Fruit fly (Drosophila melanogaster) whole organism, pupa: ENCODE results near the gene Der-2.

Experiments used
- CG15710 ChIP-seq: fragments of 200-800 bp; sonication (Bioruptor generic); optimal IDR thresholded peaks from 2 replicates; lab custom pipeline; 2018; ENCODE audit warnings: missing biosample characterization, mild to moderate bottlenecking, missing genetic modification characterization, moderate library complexity
- CG17806 ChIP-seq: fragments of 200-800 bp; sonication (Bioruptor generic); optimal IDR thresholded peaks from 2 replicates; lab custom pipeline; 2018; ENCODE audit warnings: missing biosample characterization, mild to moderate bottlenecking, missing genetic modification characterization, moderate library complexity
- D1 ChIP-seq: fragments of 200-800 bp; sonication (Bioruptor generic); optimal IDR thresholded peaks from 2 replicates; lab custom pipeline; 2018; ENCODE audit warnings: missing biosample characterization, mild to moderate bottlenecking, missing genetic modification characterization, moderate library complexity
- EcR ChIP-seq: fragments of 200-800 bp; sonication (Bioruptor generic); optimal IDR thresholded peaks from 3 replicates; lab custom pipeline; 2019; ENCODE audit warnings: missing biosample characterization, missing genetic modification characterization, mild to moderate bottlenecking, moderate library complexity, missing genetic modification reagents
- Pif1A ChIP-seq: fragments of 200-800 bp; sonication (Bioruptor generic); optimal IDR thresholded peaks from 3 replicates; lab custom pipeline; 2016; ENCODE audit warnings: missing biosample characterization, missing genetic modification characterization

- no peak for TF ChIP-seq Pif1A (GFP tag; lab: Kevin White, UChicago)
- no peak for TF ChIP-seq EcR
- no peak for TF ChIP-seq D1 (tag; lab: Kevin White, UChicago)
- TF ChIP-seq CG15710 (tag; lab: Kevin White, UChicago) = no peak
- no peak for TF ChIP-seq CG17806 (tag; lab: Kevin White, UChicago)
Observed at dm6 chr3R:16483877-16484417, at the start of gene Der-2.
